Worm (Caenorhabditis elegans): ENCODE results near the gene C09G5.7.

The C09G5.7 gene

ce11 chrII:10705347-10705996 is 9.2 kb upstream of the C09G5.7 start (continued):
- TF ChIP-seq hmg-20 (GFP tag; IDR thresholded peaks at IDR 0.05) = no peak

ce11 chrII:10706038-10706437 is 8.6 kb upstream of the C09G5.7 start:
- TF ChIP-seq ceh-91 (GFP tag; IDR thresholded peaks at IDR 0.05) = no peak
- no peak for TF ChIP-seq egl-44 (GFP tag; IDR thresholded peaks at IDR 0.05)
- no peak for TF ChIP-seq hsf-1 (GFP tag; IDR thresholded peaks at IDR 0.05)
- TF ChIP-seq snpc-3.4 (tag; optimal IDR thresholded peaks at IDR 0.05) = no peak
- no peak for TF ChIP-seq ceh-27 (GFP tag; optimal IDR thresholded peaks at IDR 0.05)
- no peak for TF ChIP-seq ekl-4 (GFP tag; IDR thresholded peaks at IDR 0.05)
- no peak for TF ChIP-seq madf-10 (tag; optimal IDR thresholded peaks at IDR 0.05)
- TF ChIP-seq hmg-1.2 (GFP tag; IDR thresholded peaks at IDR 0.05) = no peak
- TF ChIP-seq zim-3 (tag; optimal IDR thresholded peaks at IDR 0.05) = no peak
- no peak for TF ChIP-seq F57A8.1 (GFP tag; optimal IDR thresholded peaks at IDR 0.05)
- no peak for TF ChIP-seq hrde-1 (tag; optimal IDR thresholded peaks at IDR 0.05; ENCODE audit: borderline replicate concordance)
- no peak for TF ChIP-seq C06A6.2 (GFP tag; conservative IDR thresholded peaks at IDR 0.05)
- no peak for TF ChIP-seq nfya-2 (GFP tag; IDR thresholded peaks at IDR 0.05)
- no peak for TF ChIP-seq attf-3 (GFP tag; conservative IDR thresholded peaks at IDR 0.05)

- TF ChIP-seq somi-1 (GFP tag; optimal IDR thresholded peaks at IDR 0.05) = no peak
- TF ChIP-seq ztf-6 (GFP tag; IDR thresholded peaks at IDR 0.05) = no peak
- no peak for TF ChIP-seq Y95B8A.8 (GFP tag; IDR thresholded peaks at IDR 0.05)
- no peak for TF ChIP-seq ama-1 (optimal IDR thresholded peaks at IDR 0.05)
- no peak for TF ChIP-seq ama-1 (GFP tag; optimal IDR thresholded peaks at IDR 0.05)
- no peak for TF ChIP-seq F23B12.7 (tag; optimal IDR thresholded peaks at IDR 0.05; ENCODE audit: insufficient read depth)
- no peak for TF ChIP-seq ceh-58 (GFP tag; IDR thresholded peaks at IDR 0.05)
- no peak for TF ChIP-seq T07F8.4 (tag; optimal IDR thresholded peaks at IDR 0.05)
- TF ChIP-seq B0035.1 (tag; optimal IDR thresholded peaks at IDR 0.05) = no peak
- TF ChIP-seq snpc-3.4 (tag; optimal IDR thresholded peaks at IDR 0.05) = no peak
- no peak for TF ChIP-seq tlf-1 (GFP tag; optimal IDR thresholded peaks at IDR 0.05)
- no peak for TF ChIP-seq mes-4 (tag; optimal IDR thresholded peaks at IDR 0.05)
- TF ChIP-seq lin-40 (tag; optimal IDR thresholded peaks at IDR 0.05) = no peak
- TF ChIP-seq lag-1 (GFP tag; IDR thresholded peaks at IDR 0.05) = no peak
- TF ChIP-seq F10E7.11 (tag; optimal IDR thresholded peaks at IDR 0.05) = no peak
- TF ChIP-seq egl-44 (GFP tag; IDR thresholded peaks at IDR 0.05) = no peak
- no peak for TF ChIP-seq C06A6.2 (GFP tag; conservative IDR thresholded peaks at IDR 0.05)
- no peak for TF ChIP-seq him-1 (tag; optimal IDR thresholded peaks at IDR 0.05)
- TF ChIP-seq madf-6 (GFP tag; IDR thresholded peaks at IDR 0.05) = no peak
- no peak for TF ChIP-seq ekl-4 (GFP tag; IDR thresholded peaks at IDR 0.05)
- TF ChIP-seq hlh-26 (GFP tag; conservative IDR thresholded peaks at IDR 0.05) = no peak
Observed at ce11 chrII:10706901-10707300, 7.8 kb upstream of the C09G5.7 start, which contains the start of gene col-80. TSS of gene col-80 (plus strand) at chrII:10707201.

- no peak for TF ChIP-seq ceh-27 (GFP tag; optimal IDR thresholded peaks at IDR 0.05)
- no peak for TF ChIP-seq madf-3 (GFP tag; IDR thresholded peaks at IDR 0.05)
- no peak for TF ChIP-seq pbrm-1 (GFP tag; IDR thresholded peaks at IDR 0.05)
- no peak for TF ChIP-seq lin-54 (GFP tag; optimal IDR thresholded peaks at IDR 0.05)
- no peak for TF ChIP-seq rcor-1 (GFP tag; IDR thresholded peaks at IDR 0.05)
- TF ChIP-seq madf-10 (tag; optimal IDR thresholded peaks at IDR 0.05) = no peak
- no peak for TF ChIP-seq efl-1 (GFP tag; optimal IDR thresholded peaks at IDR 0.05)
- no peak for TF ChIP-seq cebp-2 (GFP tag; IDR thresholded peaks at IDR 0.05)
- TF ChIP-seq atf-7 (tag; optimal IDR thresholded peaks at IDR 0.05) = no peak
- TF ChIP-seq somi-1 (GFP tag; optimal IDR thresholded peaks at IDR 0.05) = no peak
- TF ChIP-seq zfh-2 (GFP tag; conservative IDR thresholded peaks at IDR 0.05) = peak; percentile 88
- no peak for TF ChIP-seq mel-28 (tag; optimal IDR thresholded peaks at IDR 0.05; ENCODE audit: borderline replicate concordance)
- TF ChIP-seq pha-4 (tag; optimal IDR thresholded peaks at IDR 0.05) = no peak
- no peak for TF ChIP-seq nfyb-1 (GFP tag; IDR thresholded peaks at IDR 0.05)
- TF ChIP-seq lir-1 (GFP tag; conservative IDR thresholded peaks at IDR 0.05) = no peak
Observed at ce11 chrII:10707439-10708096, 7.1 kb upstream of the C09G5.7 start.
